Worm (Caenorhabditis elegans) whole organism, young adult: ENCODE measurements around the gene Y55F3AM.11.

Source experiments
- B0336.3 ChIP-seq: fragments of 200-800 bp; sonication (Bioruptor generic); IDR thresholded peaks from 2 replicates; pipeline ENCODE4 v1.3.6; 2022; ENCODE audit warnings: missing genetic modification characterization, missing compliant biosample characterization
- C17E4.6 ChIP-seq: fragments of 200-800 bp; sonication (Bioruptor generic); IDR thresholded peaks from 2 replicates; pipeline ENCODE4 v1.3.6; 2022; ENCODE audit warnings: missing genetic modification reagents, missing genetic modification characterization, missing compliant biosample characterization
- F33H1.4 ChIP-seq: fragments of 200-800 bp; sonication (Bioruptor generic); IDR thresholded peaks from 2 replicates; pipeline ENCODE4 v1.3.6; 2022; ENCODE audit warnings: missing genetic modification reagents, missing genetic modification characterization, missing compliant biosample characterization
- F39B2.1 ChIP-seq: fragments of 200-800 bp; sonication (Bioruptor generic); IDR thresholded peaks from 2 replicates; pipeline ENCODE4 v1.3.6; 2022; ENCODE audit warnings: missing genetic modification reagents, missing genetic modification characterization, missing compliant biosample characterization
- F49E8.2 ChIP-seq: sonication (generic microtip); optimal IDR thresholded peaks from 3 replicates; lab custom pipeline; 2017; ENCODE audit warnings: missing genetic modification characterization, mild to moderate bottlenecking, missing compliant biosample characterization, antibody characterized with exemption, moderate library complexity; ENCODE audit not compliant: insufficient read depth
- T26A5.8 ChIP-seq: sonication (generic microtip); optimal IDR thresholded peaks from 2 replicates; lab custom pipeline; 2016; ENCODE audit warnings: missing genetic modification characterization, missing compliant biosample characterization
- Y56A3A.18 ChIP-seq: fragments of 200-800 bp; sonication (Bioruptor generic); IDR thresholded peaks from 2 replicates; pipeline ENCODE4 v1.3.6; 2022; ENCODE audit warnings: missing genetic modification reagents, missing genetic modification characterization, missing compliant biosample characterization
- Y95B8A.8 ChIP-seq: fragments of 200-800 bp; sonication (Bioruptor generic); IDR thresholded peaks from 2 replicates; pipeline ENCODE4 v1.3.6; 2022; ENCODE audit warnings: missing genetic modification reagents, missing genetic modification characterization, missing compliant biosample characterization
- ZK185.1 ChIP-seq: sonication (generic microtip); optimal IDR thresholded peaks from 2 replicates; lab custom pipeline; 2016; ENCODE audit warnings: mild to moderate bottlenecking, missing genetic modification characterization, missing compliant biosample characterization; ENCODE audit not compliant: poor library complexity, severe bottlenecking
- attf-3 ChIP-seq: fragments of 200-800 bp; sonication (Bioruptor generic); conservative IDR thresholded peaks from 2 replicates; pipeline ENCODE4 v1.3.6; 2022; ENCODE audit warnings: missing genetic modification reagents, missing genetic modification characterization, missing compliant biosample characterization
- attf-5 ChIP-seq: fragments of 200-800 bp; sonication (Bioruptor generic); optimal IDR thresholded peaks from 2 replicates; lab custom pipeline; 2018; ENCODE audit warnings: mild to moderate bottlenecking, missing genetic modification characterization, missing compliant biosample characterization
- cebp-1 ChIP-seq, 2 experiments: fragments of 200-800 bp in 1 of 2; sonication (Bioruptor generic) in 1 of 2; sonication (generic microtip) in 1 of 2; IDR thresholded peaks in 1 of 2; optimal IDR thresholded peaks in 1 of 2; 2 replicates each; pipeline versions ENCODE4 v1.3.6 to Lab custom; 2017 to 2022; ENCODE audit warnings: missing compliant biosample characterization in 2 of 2, missing genetic modification characterization in 2 of 2, mild to moderate bottlenecking in 1 of 2, missing genetic modification reagents in 1 of 2, moderate library complexity in 1 of 2
- ceh-27 ChIP-seq: fragments of 200-800 bp; sonication (Bioruptor generic); optimal IDR thresholded peaks from 2 replicates; lab custom pipeline; 2018; ENCODE audit warnings: mild to moderate bottlenecking, missing genetic modification characterization, moderate library complexity, missing compliant biosample characterization
- dpff-1 ChIP-seq: sonication (generic microtip); optimal IDR thresholded peaks from 2 replicates; lab custom pipeline; 2017; ENCODE audit warnings: mild to moderate bottlenecking, missing genetic modification characterization, missing compliant biosample characterization
- dpl-1 ChIP-seq: fragments of 150-350 bp; optimal IDR thresholded peaks from 2 replicates; lab custom pipeline; 2014; ENCODE audit warnings: missing biosample characterization, missing genetic modification reagents, missing genetic modification characterization
- egl-18 ChIP-seq: fragments of 200-800 bp; sonication (Bioruptor generic); IDR thresholded peaks from 2 replicates; pipeline ENCODE4 v1.3.6; 2022; ENCODE audit warnings: missing genetic modification reagents, missing genetic modification characterization, missing compliant biosample characterization
- ekl-4 ChIP-seq: fragments of 200-800 bp; sonication (Bioruptor generic); IDR thresholded peaks from 2 replicates; pipeline ENCODE4 v1.3.6; 2022; ENCODE audit warnings: missing genetic modification reagents, missing genetic modification characterization, missing compliant biosample characterization
- fkh-3 ChIP-seq: sonication (generic microtip); optimal IDR thresholded peaks from 2 replicates; lab custom pipeline; 2016; ENCODE audit warnings: mild to moderate bottlenecking, missing genetic modification characterization, missing compliant biosample characterization
- hlh-12 ChIP-seq: sonication (generic microtip); optimal IDR thresholded peaks from 2 replicates; lab custom pipeline; 2016; ENCODE audit warnings: missing genetic modification characterization, missing compliant biosample characterization
- hsf-1 ChIP-seq: fragments of 200-800 bp; sonication (Bioruptor generic); IDR thresholded peaks from 2 replicates; pipeline ENCODE4 v1.3.6; 2022; ENCODE audit warnings: missing genetic modification reagents, missing genetic modification characterization, missing compliant biosample characterization
- lag-1 ChIP-seq: fragments of 200-800 bp; sonication (Bioruptor generic); IDR thresholded peaks from 2 replicates; pipeline ENCODE4 v1.3.6; 2022; ENCODE audit warnings: missing genetic modification reagents, missing genetic modification characterization, missing compliant biosample characterization
- let-526 ChIP-seq: fragments of 200-800 bp; sonication (Bioruptor generic); IDR thresholded peaks from 2 replicates; pipeline ENCODE4 v1.3.6; 2022; ENCODE audit warnings: missing genetic modification reagents, missing genetic modification characterization, missing compliant biosample characterization
- lin-54 ChIP-seq: fragments of 200-800 bp; sonication (Bioruptor generic); optimal IDR thresholded peaks from 2 replicates; lab custom pipeline; 2018; ENCODE audit warnings: mild to moderate bottlenecking, missing genetic modification characterization, missing compliant biosample characterization
- lsl-1 ChIP-seq: fragments of 200-800 bp; sonication (Bioruptor generic); optimal IDR thresholded peaks from 2 replicates; lab custom pipeline; 2018; ENCODE audit warnings: mild to moderate bottlenecking, missing genetic modification characterization, moderate library complexity, missing compliant biosample characterization
- madf-3 ChIP-seq: fragments of 200-800 bp; sonication (Bioruptor generic); IDR thresholded peaks from 2 replicates; pipeline ENCODE4 v1.3.6; 2022; ENCODE audit warnings: missing genetic modification reagents, missing genetic modification characterization, missing compliant biosample characterization
- mel-28 ChIP-seq: sonication (generic microtip); optimal IDR thresholded peaks from 2 replicates; lab custom pipeline; 2016; ENCODE audit warnings: borderline replicate concordance, mild to moderate bottlenecking, missing genetic modification characterization, missing compliant biosample characterization
- mxl-1 ChIP-seq: sonication (generic microtip); optimal IDR thresholded peaks from 2 replicates; lab custom pipeline; 2016; ENCODE audit warnings: missing genetic modification characterization, missing compliant biosample characterization
- nfya-1 ChIP-seq: sonication (generic microtip); optimal IDR thresholded peaks from 2 replicates; lab custom pipeline; 2017; ENCODE audit warnings: antibody characterized with exemption, missing compliant biosample characterization, missing genetic modification characterization, borderline replicate concordance; ENCODE audit not compliant: insufficient read depth
- nfyb-1 ChIP-seq: fragments of 200-800 bp; sonication (Bioruptor generic); IDR thresholded peaks from 2 replicates; pipeline ENCODE4 v1.3.6; 2022; ENCODE audit warnings: missing genetic modification reagents, missing genetic modification characterization, missing compliant biosample characterization
- nhr-80 ChIP-seq: sonication (generic microtip); optimal IDR thresholded peaks from 2 replicates; lab custom pipeline; 2016; ENCODE audit warnings: missing genetic modification characterization, missing compliant biosample characterization
- pbrm-1 ChIP-seq: fragments of 200-800 bp; sonication (Bioruptor generic); IDR thresholded peaks from 2 replicates; pipeline ENCODE4 v1.3.6; 2022; ENCODE audit warnings: missing genetic modification reagents, missing genetic modification characterization, missing compliant biosample characterization
- rcor-1 ChIP-seq: fragments of 200-800 bp; sonication (Bioruptor generic); IDR thresholded peaks from 2 replicates; pipeline ENCODE4 v1.3.6; 2022; ENCODE audit warnings: missing genetic modification reagents, missing genetic modification characterization, missing compliant biosample characterization
- repo-1 ChIP-seq: sonication (generic microtip); optimal IDR thresholded peaks from 2 replicates; lab custom pipeline; 2017; ENCODE audit warnings: mild to moderate bottlenecking, missing genetic modification characterization, missing compliant biosample characterization
- snpc-1.3 ChIP-seq: sonication (generic microtip); optimal IDR thresholded peaks from 2 replicates; lab custom pipeline; 2017; ENCODE audit warnings: missing genetic modification characterization, mild to moderate bottlenecking, missing compliant biosample characterization, antibody characterized with exemption, moderate library complexity, missing genotype, missing genetic modification reagents; ENCODE audit not compliant: insufficient read depth
- snpc-3.4 ChIP-seq: sonication (generic microtip); optimal IDR thresholded peaks from 2 replicates; lab custom pipeline; 2017; ENCODE audit warnings: missing genetic modification characterization, mild to moderate bottlenecking, missing compliant biosample characterization, antibody characterized with exemption, moderate library complexity, missing genotype, missing genetic modification reagents
- tbp1 ChIP-seq: fragments of 200-800 bp; sonication (Bioruptor generic); optimal IDR thresholded peaks from 2 replicates; lab custom pipeline; 2018; ENCODE audit warnings: mild to moderate bottlenecking, missing genetic modification characterization, missing compliant biosample characterization
- tbx-9 ChIP-seq: sonication (generic microtip); optimal IDR thresholded peaks from 2 replicates; lab custom pipeline; 2016; ENCODE audit warnings: borderline replicate concordance, missing genetic modification characterization, inconsistent platforms, missing compliant biosample characterization
- xnd-1 ChIP-seq: sonication (generic microtip); optimal IDR thresholded peaks from 2 replicates; lab custom pipeline; 2016; ENCODE audit warnings: missing genotype, missing genetic modification reagents, missing genetic modification characterization, missing compliant biosample characterization
- zfh-2 ChIP-seq: fragments of 200-800 bp; sonication (Bioruptor generic); conservative IDR thresholded peaks from 2 replicates; pipeline ENCODE4 v1.3.6; 2022; ENCODE audit warnings: missing genetic modification reagents, missing genetic modification characterization, missing compliant biosample characterization
- zim-3 ChIP-seq: sonication (generic microtip); optimal IDR thresholded peaks from 2 replicates; lab custom pipeline; 2017; ENCODE audit warnings: mild to moderate bottlenecking, missing genetic modification characterization, moderate library complexity, missing compliant biosample characterization
- ztf-18 ChIP-seq: sonication (generic microtip); optimal IDR thresholded peaks from 2 replicates; lab custom pipeline; 2016; ENCODE audit warnings: missing genotype, mild to moderate bottlenecking, missing genetic modification characterization, missing compliant biosample characterization

The Y55F3AM.11 gene

DNA sequence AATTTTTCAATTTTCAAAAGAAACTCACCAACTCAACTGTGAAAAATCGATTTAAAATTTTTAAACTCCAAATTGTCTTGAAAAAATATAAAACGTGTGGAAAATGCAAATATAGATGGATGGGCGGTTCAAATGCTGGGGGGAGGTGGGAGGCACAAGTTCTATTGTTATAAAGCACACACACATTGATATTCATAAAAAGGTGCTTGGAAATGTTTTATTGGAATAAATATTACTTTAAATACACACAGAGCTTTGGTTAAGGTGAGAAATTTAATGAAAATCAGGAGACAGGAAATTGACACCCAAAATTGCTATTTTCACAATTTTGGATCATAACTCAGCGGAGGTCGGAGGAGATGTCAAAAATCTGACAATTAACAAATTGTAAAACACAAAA, at the start of gene Y55F3AM.11:
Gene Y55F3AM.11 (minus strand): TSS at position 101 of the 400 bp plus-strand sequence.
- TF ChIP-seq snpc-3.4 (no peak), snpc-1.3 (tag; lab: Kevin White, UChicago) (no peak), Y56A3A.18 (GFP tag; lab: Robert Waterston, UW) (no peak), Y95B8A.8 (GFP tag; lab: Robert Waterston, UW) (no peak), mel-28 (tag; lab: Kevin White, UChicago) (no peak), lsl-1 (GFP tag; lab: Kevin White, UChicago) (no peak), fkh-3 (tag; lab: Kevin White, UChicago) (no peak), mxl-1 (tag; lab: Kevin White, UChicago) (no peak), let-526 (no peak), tbp1 (GFP tag; lab: Kevin White, UChicago) (no peak), B0336.3 (no peak), attf-3 (GFP tag; lab: Robert Waterston, UW) (no peak), T26A5.8 (tag; lab: Kevin White, UChicago) (no peak), rcor-1 (GFP tag; lab: Robert Waterston, UW) (no peak), F33H1.4 (GFP tag; lab: Robert Waterston, UW) (no peak), pbrm-1 (GFP tag; lab: Robert Waterston, UW) (no peak)
- TF ChIP-seq, all 124 proteins: peak for 0

DNA sequence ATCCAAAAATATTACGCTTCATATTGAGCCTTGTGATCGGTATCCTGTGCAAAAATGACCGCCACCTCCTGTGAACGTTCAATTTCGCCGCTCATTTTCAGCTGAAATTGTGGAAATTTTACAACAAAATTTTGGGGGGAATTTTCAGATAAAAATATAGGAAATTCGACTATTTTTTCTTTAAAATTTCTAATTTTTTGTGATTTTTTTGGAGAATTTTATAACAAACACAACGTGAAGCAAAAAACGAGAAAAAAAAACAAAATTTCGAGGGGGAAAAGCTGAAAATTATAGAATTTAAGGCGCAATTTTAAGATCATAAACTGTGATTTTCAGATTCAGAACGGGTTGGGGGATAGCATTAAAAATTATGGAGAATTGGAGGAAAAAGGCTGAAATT, 42.7 kb upstream of the Y55F3AM.11 start, which contains the start of gene csn-4:
Gene csn-4 (minus strand): TSS at position 101 of the 400 bp plus-strand sequence.
- TF ChIP-seq cebp-1 (GFP tag; IDR thresholded peaks at IDR 0.05; lab: Robert Waterston, UW): no peak
- peak; percentile 15 for TF ChIP-seq cebp-1 (tag; optimal IDR thresholded peaks at IDR 0.05; lab: Kevin White, UChicago)
- TF ChIP-seq nfyb-1 (GFP tag; lab: Robert Waterston, UW): 0 out of 2 replicates have a peak, but pooled peaks have one; percentile 10
- no peak for TF ChIP-seq zfh-2 (GFP tag; lab: Robert Waterston, UW)

DNA sequence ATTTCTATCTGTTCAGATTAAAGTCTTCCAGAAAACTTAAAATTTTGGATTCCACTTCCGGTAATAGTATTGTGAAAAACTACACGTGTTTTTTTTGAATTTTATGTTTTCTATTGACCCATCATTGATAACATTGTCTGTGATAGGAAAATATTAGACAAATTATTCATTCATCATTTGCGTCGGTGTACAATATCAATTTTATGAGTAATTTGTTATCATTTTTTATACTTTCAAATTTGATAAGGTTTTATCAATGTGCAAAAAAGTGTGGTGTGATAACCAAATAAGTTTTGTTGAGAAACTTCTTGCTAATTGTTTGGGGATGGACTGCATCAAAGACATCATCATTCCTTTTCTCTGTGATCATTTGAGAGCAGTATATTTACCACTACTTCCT, 31.3 kb upstream of the Y55F3AM.11 start:
- TF ChIP-seq zfh-2 (GFP tag; lab: Robert Waterston, UW) (no peak), nfya-1 (tag; lab: Kevin White, UChicago) (no peak), nhr-80 (tag; lab: Kevin White, UChicago) (peak; percentile 33), ztf-18 (no peak), lin-54 (GFP tag; lab: Kevin White, UChicago) (no peak)

DNA sequence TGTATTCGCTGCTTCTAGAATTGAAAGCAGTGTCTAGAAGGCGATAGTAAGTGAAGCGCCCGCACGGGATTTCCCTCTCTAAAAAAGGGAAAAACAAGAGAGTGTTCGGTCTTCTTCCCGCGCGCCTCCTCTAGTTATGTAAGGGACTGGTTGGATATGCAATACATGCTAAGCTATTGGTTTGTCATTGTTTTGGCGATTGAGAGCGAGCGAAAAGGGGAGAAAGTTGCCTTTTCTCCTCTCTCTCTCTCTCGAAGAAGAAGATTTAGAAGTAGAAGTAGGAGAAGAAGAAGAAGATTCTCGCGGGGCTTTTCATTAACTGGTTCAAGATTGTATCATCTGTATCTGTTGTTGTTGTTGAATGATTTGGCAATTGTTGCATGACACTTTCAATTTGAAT, 29.9 kb upstream of the Y55F3AM.11 start:
- TF ChIP-seq ekl-4 (GFP tag; lab: Robert Waterston, UW): no peak

DNA sequence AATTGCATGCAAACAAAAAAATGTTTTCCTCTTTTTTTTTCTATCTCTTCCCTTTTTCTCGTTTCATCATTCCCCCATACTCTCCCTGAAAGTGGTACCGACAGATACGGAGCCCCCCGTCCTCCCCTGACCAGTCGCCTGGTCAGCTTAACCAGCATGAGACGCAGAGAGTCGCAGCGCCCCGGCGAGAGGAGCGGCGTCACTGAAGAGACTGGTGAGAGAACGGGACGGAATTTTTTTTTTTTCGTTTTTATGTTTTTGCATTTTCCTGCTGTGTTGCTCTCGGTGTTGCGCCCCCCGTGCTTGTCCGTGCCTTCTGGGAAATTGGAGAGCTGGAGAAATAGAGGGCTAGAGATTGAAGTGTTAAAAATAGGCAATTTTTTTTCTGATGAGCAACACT, 26.2 kb upstream of the Y55F3AM.11 start:
- TF ChIP-seq ZK185.1 (tag; lab: Kevin White, UChicago) (no peak), lag-1 (GFP tag; lab: Robert Waterston, UW) (no peak), hsf-1 (GFP tag; lab: Robert Waterston, UW) (no peak), egl-18 (GFP tag; lab: Robert Waterston, UW) (no peak), zim-3 (tag; lab: Kevin White, UChicago) (no peak), C17E4.6 (GFP tag; lab: Robert Waterston, UW) (no peak), madf-3 (GFP tag; lab: Robert Waterston, UW) (no peak), tbx-9 (tag; lab: Kevin White, UChicago) (no peak), F39B2.1 (GFP tag; lab: Robert Waterston, UW) (no peak), hlh-12 (tag; lab: Kevin White, UChicago) (no peak), F49E8.2 (tag; lab: Kevin White, UChicago) (no peak), xnd-1 (tag; lab: Kevin White, UChicago) (no peak), repo-1 (tag; lab: Kevin White, UChicago) (no peak), dpl-1 (no peak), nfyb-1 (GFP tag; lab: Robert Waterston, UW) (0 out of 2 replicates have a peak, but pooled peaks have one; percentile 28), Y56A3A.18 (GFP tag; lab: Robert Waterston, UW) (no peak), dpff-1 (no peak), attf-5 (peak; percentile 32), cebp-1 (GFP tag; IDR thresholded peaks at IDR 0.05; lab: Robert Waterston, UW) (no peak), cebp-1 (tag; optimal IDR thresholded peaks at IDR 0.05; lab: Kevin White, UChicago) (peak; percentile 72), ceh-27 (GFP tag; lab: Kevin White, UChicago) (no peak)
